Worm (Caenorhabditis elegans): ENCODE data around the gene cnc-10.
A peak's percentile ranks its signal among the peaks of the same experiment; 100 is the strongest.

Gene cnc-10

DNA sequence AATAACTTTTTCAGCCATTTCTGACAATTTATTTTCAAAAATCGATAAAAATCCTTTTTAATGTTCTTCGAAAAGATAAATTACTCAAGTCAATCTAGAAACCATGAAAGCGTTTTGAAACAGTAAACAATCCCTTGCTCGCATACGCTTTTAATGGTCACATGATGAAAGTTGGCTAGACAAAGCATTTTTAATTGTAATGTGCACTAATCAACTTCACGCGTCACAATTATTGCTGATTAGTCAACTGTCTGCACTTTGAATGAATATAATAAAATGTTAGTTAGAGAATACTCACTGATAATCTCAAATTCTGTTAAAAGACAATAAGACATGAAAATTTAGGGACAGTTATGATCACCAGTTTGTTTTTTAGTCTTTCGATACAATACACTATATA, 26.4 kb upstream of the cnc-10 start:
- TF ChIP-seq lin-11 (tag; optimal IDR thresholded peaks at IDR 0.05) (no peak), R02D3.7 (tag; optimal IDR thresholded peaks at IDR 0.05) (no peak), nhr-237 (tag; optimal IDR thresholded peaks at IDR 0.05) (no peak), ztf-11 (tag; optimal IDR thresholded peaks at IDR 0.05) (no peak)

DNA sequence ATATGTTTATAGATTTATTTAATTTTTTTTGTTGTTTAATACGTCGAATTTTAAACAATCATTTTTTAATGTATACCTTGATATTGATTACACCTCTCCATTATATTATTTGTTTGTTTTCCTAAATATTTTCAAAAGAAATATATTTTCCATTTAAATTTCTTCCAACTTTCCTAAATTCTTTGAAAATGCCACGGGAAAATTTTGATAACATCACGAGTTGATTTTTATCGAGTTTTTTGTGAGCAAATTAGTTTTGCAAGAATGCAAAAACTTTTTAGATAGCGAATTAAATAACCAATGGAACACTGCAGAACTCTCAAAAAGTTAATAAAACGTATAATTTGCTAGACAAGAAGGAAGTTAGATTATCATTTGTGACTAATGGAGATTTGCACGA, 25.1 kb upstream of the cnc-10 start, which contains the start of gene srg-42:
TSS of gene srg-42 (minus strand) at position 101 of the 400 bp plus-strand sequence.
- TF ChIP-seq ceh-82 (tag; optimal IDR thresholded peaks at IDR 0.05) (no peak), lsy-2 (tag; optimal IDR thresholded peaks at IDR 0.05) (no peak), zag-1 (tag; optimal IDR thresholded peaks at IDR 0.05) (no peak), skn-1 (tag; optimal IDR thresholded peaks at IDR 0.05) (no peak)

DNA sequence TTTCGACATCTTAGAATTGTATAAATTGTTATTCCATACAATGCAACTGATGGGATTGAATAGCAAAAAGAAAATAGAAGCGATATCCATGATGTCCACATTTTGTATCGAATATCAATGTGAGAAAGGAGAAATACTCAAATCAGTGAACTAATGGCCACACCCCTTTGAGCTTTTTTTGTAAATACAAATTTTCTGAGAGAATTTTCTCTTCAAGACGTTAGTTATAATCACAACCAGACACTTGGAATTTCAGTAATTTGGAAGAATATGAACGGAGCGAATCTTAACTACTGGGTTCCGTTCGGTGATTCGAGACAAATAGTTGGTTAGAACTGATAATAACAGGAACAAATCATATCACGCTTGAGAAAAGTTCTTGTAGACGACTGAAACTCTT, 21.2 kb upstream of the cnc-10 start, which contains the start of gene srg-41:
TSS of gene srg-41 (minus strand) at position 101 of the 400 bp plus-strand sequence.
- TF ChIP-seq ZK546.5 (tag; optimal IDR thresholded peaks at IDR 0.05) (no peak), lin-13 (GFP tag; optimal IDR thresholded peaks at IDR 0.05) (no peak), sem-4 (tag; optimal IDR thresholded peaks at IDR 0.05) (no peak), mbf-1 (tag; optimal IDR thresholded peaks at IDR 0.05) (no peak), unc-62 (GFP tag; optimal IDR thresholded peaks at IDR 0.05) (no peak), mdl-1 (tag; optimal IDR thresholded peaks at IDR 0.05) (no peak)

DNA sequence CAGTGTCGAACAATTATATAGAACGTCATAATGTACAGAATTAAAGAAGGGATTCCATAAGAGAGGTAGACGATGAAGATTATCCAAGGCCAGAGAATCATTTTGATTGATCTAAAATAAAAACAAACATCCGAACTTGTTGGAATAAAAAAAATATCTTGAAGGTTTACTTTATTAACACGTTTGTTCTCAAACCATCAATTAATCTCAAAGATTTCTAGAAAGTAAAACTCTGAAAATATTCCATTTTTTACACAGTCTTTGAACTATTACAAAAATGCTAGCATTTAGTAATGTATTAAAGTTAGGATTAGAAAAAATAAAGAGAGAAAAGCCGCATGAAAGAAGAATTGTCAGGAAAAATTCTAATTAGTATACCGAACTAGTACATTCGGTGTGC, 18.6 kb upstream of the cnc-10 start, which contains the start of gene srg-40:
TSS of gene srg-40 (minus strand) at position 101 of the 400 bp plus-strand sequence.
- TF ChIP-seq nhr-11 (tag; optimal IDR thresholded peaks at IDR 0.05) (no peak), nhr-21 (tag; optimal IDR thresholded peaks at IDR 0.05) (no peak), ztf-11 (tag; optimal IDR thresholded peaks at IDR 0.05) (no peak), aly-2 (tag; optimal IDR thresholded peaks at IDR 0.05) (no peak), lin-39 (tag; optimal IDR thresholded peaks at IDR 0.05) (no peak), nhr-77 (tag; optimal IDR thresholded peaks at IDR 0.05) (no peak), C34F6.9 (tag; optimal IDR thresholded peaks at IDR 0.05) (no peak), R02D3.7 (tag; optimal IDR thresholded peaks at IDR 0.05) (no peak), crh-2 (tag; optimal IDR thresholded peaks at IDR 0.05) (no peak), ztf-1 (GFP tag; conservative IDR thresholded peaks at IDR 0.05) (no peak), sma-3 (GFP tag; optimal IDR thresholded peaks at IDR 0.05) (no peak), mdl-1 (tag; optimal IDR thresholded peaks at IDR 0.05) (no peak), zag-1 (tag; optimal IDR thresholded peaks at IDR 0.05) (no peak), unc-62 (GFP tag; optimal IDR thresholded peaks at IDR 0.05) (no peak), alr-1 (tag; optimal IDR thresholded peaks at IDR 0.05) (no peak), ceh-82 (tag; optimal IDR thresholded peaks at IDR 0.05) (no peak), unc-55 (GFP tag; optimal IDR thresholded peaks at IDR 0.05) (no peak)

- TF ChIP-seq unc-55 (GFP tag; optimal IDR thresholded peaks at IDR 0.05) (no peak), sem-4 (tag; optimal IDR thresholded peaks at IDR 0.05) (peak; percentile 9)
Observed at ce11 chrV:11167745-11168144, 15.3 kb upstream of the cnc-10 start.

DNA sequence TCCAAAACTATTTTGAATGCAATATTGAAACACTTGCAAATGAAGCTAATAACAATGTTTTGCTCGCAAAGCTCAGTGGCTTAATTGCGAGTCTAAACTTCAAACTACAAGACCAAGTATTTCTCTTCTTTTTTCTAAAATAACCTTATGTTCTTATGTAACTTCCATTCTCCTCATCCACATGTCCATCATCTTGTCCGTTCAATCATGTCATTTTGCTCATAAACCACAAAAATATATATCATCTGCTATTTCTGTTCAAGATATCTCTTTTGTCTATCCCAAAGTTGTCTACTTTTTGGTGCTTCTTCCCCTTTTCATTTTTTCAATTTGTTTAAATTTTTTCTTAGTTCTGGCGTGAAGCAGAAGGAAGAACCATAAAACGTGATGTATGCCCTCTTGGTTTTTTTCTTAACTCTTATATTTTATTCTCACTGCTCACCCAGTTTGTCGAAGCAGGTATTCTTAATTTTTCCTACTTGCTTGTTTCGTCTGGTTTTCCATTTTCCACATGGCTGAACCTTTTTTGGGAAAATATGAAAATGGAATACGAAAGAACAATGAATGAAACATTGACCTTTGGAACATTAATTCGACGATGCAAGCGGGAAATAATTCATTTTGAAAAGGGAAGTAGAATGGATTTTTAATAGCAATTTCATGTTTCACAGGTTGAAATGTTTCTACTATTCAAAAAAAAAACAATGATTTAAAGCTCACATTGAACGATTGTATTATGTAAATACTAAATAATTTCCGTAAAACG, 12.3 kb upstream of the cnc-10 start:
- TF ChIP-seq unc-39 (tag; optimal IDR thresholded peaks at IDR 0.05) (no peak), nhr-6 (tag; optimal IDR thresholded peaks at IDR 0.05) (no peak), elt-1 (tag; optimal IDR thresholded peaks at IDR 0.05) (no peak), ztf-11 (tag; optimal IDR thresholded peaks at IDR 0.05) (no peak), nhr-129 (tag; optimal IDR thresholded peaks at IDR 0.05) (no peak), aly-2 (tag; optimal IDR thresholded peaks at IDR 0.05) (no peak), R02D3.7 (tag; optimal IDR thresholded peaks at IDR 0.05) (no peak), sem-4 (tag; optimal IDR thresholded peaks at IDR 0.05) (no peak), ama-1 (optimal IDR thresholded peaks at IDR 0.05) (no peak), sma-9 (GFP tag; optimal IDR thresholded peaks at IDR 0.05) (no peak), sma-9 (tag; optimal IDR thresholded peaks at IDR 0.05) (no peak), mab-5 (tag; optimal IDR thresholded peaks at IDR 0.05) (no peak), nhr-237 (tag; optimal IDR thresholded peaks at IDR 0.05) (no peak), fos-1 (tag; optimal IDR thresholded peaks at IDR 0.05) (no peak), nhr-21 (tag; optimal IDR thresholded peaks at IDR 0.05) (no peak), snpc-4 (tag; optimal IDR thresholded peaks at IDR 0.05) (no peak), nhr-11 (tag; optimal IDR thresholded peaks at IDR 0.05) (no peak), unc-62 (GFP tag; optimal IDR thresholded peaks at IDR 0.05) (no peak)

Data from whole organism, L2 larva.